Worm (Caenorhabditis elegans) whole organism, late embryonic: ENCODE data around the gene T07D3.2.
"Not testable (repeated sequence)": the region's sequence is repeated elsewhere in the genome, so short reads cannot be mapped to it uniquely, and the experiment has no call there.

Source experiments
- C38D4.7 ChIP-seq: fragments of 200-800 bp; sonication (Bioruptor generic); optimal IDR thresholded peaks from 2 replicates; lab custom pipeline; 2018; ENCODE audit warnings: mild to moderate bottlenecking, missing genetic modification characterization, moderate library complexity, missing compliant biosample characterization
- F13H6.1 ChIP-seq: sonication (generic microtip); optimal IDR thresholded peaks from 2 replicates; lab custom pipeline; 2016; ENCODE audit warnings: missing genetic modification characterization, missing compliant biosample characterization
- K02D7.2 ChIP-seq: sonication (generic microtip); optimal IDR thresholded peaks from 2 replicates; lab custom pipeline; 2017; ENCODE audit warnings: mild to moderate bottlenecking, missing genetic modification characterization, missing compliant biosample characterization
- T23F11.4 ChIP-seq: fragments of 200-800 bp; sonication (Bioruptor generic); optimal IDR thresholded peaks from 2 replicates; lab custom pipeline; 2018; ENCODE audit warnings: mild to moderate bottlenecking, missing genetic modification characterization, missing compliant biosample characterization
- Y22D7AL.16 ChIP-seq: sonication (generic microtip); optimal IDR thresholded peaks from 2 replicates; lab custom pipeline; 2016; ENCODE audit warnings: missing genetic modification characterization, missing compliant biosample characterization
- ceh-14 ChIP-seq: sonication (generic microtip); optimal IDR thresholded peaks from 2 replicates; lab custom pipeline; 2016; ENCODE audit warnings: missing genotype, missing genetic modification characterization, missing compliant biosample characterization
- ceh-18 ChIP-seq: sonication (generic microtip); optimal IDR thresholded peaks from 2 replicates; lab custom pipeline; 2016; ENCODE audit warnings: missing genetic modification characterization, missing compliant biosample characterization
- ceh-19 ChIP-seq: fragments of 200-800 bp; sonication (Bioruptor generic); optimal IDR thresholded peaks from 2 replicates; lab custom pipeline; 2018; ENCODE audit warnings: mild to moderate bottlenecking, missing genetic modification characterization, missing compliant biosample characterization
- ceh-2 ChIP-seq: sonication (generic microtip); optimal IDR thresholded peaks from 2 replicates; lab custom pipeline; 2016; ENCODE audit warnings: missing genotype, missing genetic modification characterization, missing compliant biosample characterization
- ceh-22 ChIP-seq: sonication (generic microtip); optimal IDR thresholded peaks from 2 replicates; lab custom pipeline; 2017; ENCODE audit warnings: missing biosample characterization, missing genetic modification characterization
- ceh-45 ChIP-seq: fragments of 200-800 bp; sonication (Bioruptor generic); IDR thresholded peaks from 2 replicates; pipeline ENCODE4 v1.3.6; 2022; ENCODE audit warnings: missing genetic modification reagents, missing genetic modification characterization, missing compliant biosample characterization
- ceh-6 ChIP-seq: fragments of 200-800 bp; sonication (Bioruptor generic); optimal IDR thresholded peaks from 2 replicates; lab custom pipeline; 2018; ENCODE audit warnings: mild to moderate bottlenecking, missing genetic modification characterization, missing compliant biosample characterization
- ceh-9 ChIP-seq: sonication (generic microtip); optimal IDR thresholded peaks from 2 replicates; lab custom pipeline; 2016; ENCODE audit warnings: mild to moderate bottlenecking, missing genetic modification characterization, inconsistent platforms, missing compliant biosample characterization
- fax-1 ChIP-seq: sonication (generic microtip); optimal IDR thresholded peaks from 2 replicates; lab custom pipeline; 2016; ENCODE audit warnings: missing genotype, missing genetic modification characterization, missing compliant biosample characterization
- hlh-13 ChIP-seq: fragments of 200-800 bp; sonication (Bioruptor generic); optimal IDR thresholded peaks from 2 replicates; lab custom pipeline; 2018; ENCODE audit warnings: mild to moderate bottlenecking, missing genetic modification characterization, missing compliant biosample characterization
- hlh-15 ChIP-seq: sonication (generic microtip); optimal IDR thresholded peaks from 2 replicates; lab custom pipeline; 2016; ENCODE audit warnings: missing genetic modification characterization, missing compliant biosample characterization
- hlh-30 ChIP-seq: sonication (generic microtip); optimal IDR thresholded peaks from 2 replicates; lab custom pipeline; 2017; ENCODE audit warnings: antibody characterized with exemption, missing genetic modification characterization, missing compliant biosample characterization; ENCODE audit not compliant: insufficient read depth
- hlh-8 ChIP-seq: sonication (generic microtip); optimal IDR thresholded peaks from 2 replicates; lab custom pipeline; 2016; ENCODE audit warnings: missing genotype, missing genetic modification characterization, missing compliant biosample characterization
- nfya-1 ChIP-seq: sonication (generic microtip); optimal IDR thresholded peaks from 2 replicates; lab custom pipeline; 2017; ENCODE audit warnings: missing genetic modification characterization, mild to moderate bottlenecking, missing compliant biosample characterization, antibody characterized with exemption, moderate library complexity
- nhr-11 ChIP-seq: fragments of 150-350 bp; optimal IDR thresholded peaks from 2 replicates; lab custom pipeline; 2014; ENCODE audit warnings: missing biosample characterization, missing genetic modification characterization
- odd-2 ChIP-seq: sonication (generic microtip); optimal IDR thresholded peaks from 2 replicates; lab custom pipeline; 2017; ENCODE audit warnings: antibody characterized with exemption, mild to moderate bottlenecking, missing genetic modification characterization, missing compliant biosample characterization
- pax-1 ChIP-seq: fragments of 150-350 bp; optimal IDR thresholded peaks from 2 replicates; lab custom pipeline; 2014; ENCODE audit warnings: missing biosample characterization, missing genetic modification characterization
- pros-1 ChIP-seq: fragments of 150-350 bp; optimal IDR thresholded peaks from 2 replicates; lab custom pipeline; 2014; ENCODE audit warnings: missing biosample characterization, missing genetic modification reagents, missing genetic modification characterization
- ref-2 ChIP-seq: sonication (generic microtip); optimal IDR thresholded peaks from 2 replicates; lab custom pipeline; 2016; ENCODE audit warnings: missing genetic modification characterization, missing compliant biosample characterization
- sox-2 ChIP-seq: fragments of 200-800 bp; sonication (Bioruptor generic); IDR thresholded peaks from 2 replicates; pipeline ENCODE4 v1.3.6; 2022; ENCODE audit warnings: missing genetic modification reagents, missing genetic modification characterization, missing compliant biosample characterization
- sox-4 ChIP-seq: sonication (generic microtip); optimal IDR thresholded peaks from 2 replicates; lab custom pipeline; 2017; ENCODE audit warnings: mild to moderate bottlenecking, missing genetic modification characterization, inconsistent platforms, missing compliant biosample characterization
- tbx-7 ChIP-seq: sonication (generic microtip); optimal IDR thresholded peaks from 2 replicates; lab custom pipeline; 2016; ENCODE audit warnings: missing genotype, missing genetic modification characterization, missing compliant biosample characterization
- unc-55 ChIP-seq: sonication (generic microtip); optimal IDR thresholded peaks from 2 replicates; lab custom pipeline; 2017; ENCODE audit warnings: missing biosample characterization, missing genetic modification reagents, missing genetic modification characterization
- zip-5 ChIP-seq: sonication (generic microtip); optimal IDR thresholded peaks from 2 replicates; lab custom pipeline; 2016; ENCODE audit warnings: missing genetic modification characterization, missing compliant biosample characterization
- ztf-16 ChIP-seq: sonication (generic microtip); optimal IDR thresholded peaks from 2 replicates; lab custom pipeline; 2017; ENCODE audit warnings: missing genetic modification characterization, missing compliant biosample characterization

T07D3.2 gene

DNA sequence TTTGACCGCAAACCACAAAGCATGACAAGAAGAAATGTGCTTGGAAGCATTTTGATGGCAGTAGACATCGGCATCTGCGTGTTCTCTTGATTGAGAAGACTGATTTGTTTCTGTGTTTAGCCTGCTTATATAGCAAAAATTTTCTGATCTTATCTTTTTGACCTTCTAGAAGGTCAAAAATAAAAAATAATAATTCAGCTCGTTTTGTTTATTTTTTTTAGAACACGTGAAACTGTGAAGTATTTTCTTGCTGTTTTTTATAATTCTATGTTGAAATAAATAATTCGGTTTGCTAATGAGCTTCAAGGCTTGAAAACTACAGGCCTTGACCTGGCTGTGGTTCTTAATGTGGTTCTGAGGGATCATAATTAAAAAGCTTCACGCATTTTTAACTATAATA, 25.6 kb downstream of the T07D3.2 start, which contains the start of gene R07C3.13:
Gene R07C3.13 (minus strand): TSS at position 101 of the 400 bp plus-strand sequence.
- TF ChIP-seq K02D7.2 = no peak
- TF ChIP-seq pros-1 (tag; lab: Kevin White, UChicago) = no peak
- no peak for TF ChIP-seq sox-4
- TF ChIP-seq ceh-45 (GFP tag; lab: Robert Waterston, UW) = no peak
- TF ChIP-seq nfya-1 (tag; lab: Kevin White, UChicago) = no peak
- TF ChIP-seq ceh-14 (tag; lab: Kevin White, UChicago) = no peak
- no peak for TF ChIP-seq ref-2
- no peak for TF ChIP-seq ceh-18 (tag; lab: Kevin White, UChicago)
- no peak for TF ChIP-seq Y22D7AL.16
- no peak for TF ChIP-seq odd-2 (tag; lab: Kevin White, UChicago)
- TF ChIP-seq ceh-19 (GFP tag; lab: Kevin White, UChicago) = no peak
- TF ChIP-seq pax-1 (tag; lab: Kevin White, UChicago) = no peak
- no peak for TF ChIP-seq C38D4.7 (GFP tag; lab: Kevin White, UChicago)
- TF ChIP-seq ztf-16 (tag; lab: Kevin White, UChicago) = no peak
- TF ChIP-seq hlh-15 (tag; lab: Kevin White, UChicago) = no peak
- no peak for TF ChIP-seq T23F11.4 (GFP tag; lab: Kevin White, UChicago)
- no peak for TF ChIP-seq ceh-22 (tag; lab: Kevin White, UChicago)
- TF ChIP-seq, all 69 proteins: peak for 0

DNA sequence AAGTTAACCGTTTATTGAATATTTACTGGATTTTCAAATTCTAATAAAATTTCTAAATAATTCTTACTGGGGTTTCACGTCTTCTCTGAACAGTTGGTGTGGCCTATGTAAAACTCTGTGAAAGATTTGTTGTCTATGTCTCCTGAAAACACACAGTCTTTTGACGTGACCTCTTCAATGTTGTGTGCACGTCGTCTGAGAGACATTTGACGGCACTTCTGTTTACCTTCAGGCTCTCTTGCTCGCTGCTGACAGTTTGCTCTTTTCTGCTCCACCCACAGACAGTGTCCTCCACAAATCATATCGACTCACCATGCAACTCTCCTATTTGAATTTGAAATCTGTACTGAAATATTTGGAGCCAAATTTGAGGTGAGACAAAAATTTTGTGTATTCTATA, 29.1 kb downstream of the T07D3.2 start, which contains the start of gene fbxc-34:
Gene fbxc-34 (plus strand): TSS at position 301 of the 400 bp plus-strand sequence.
- not testable (repeated sequence) for TF ChIP-seq unc-55 (GFP tag; lab: Kevin White, UChicago); hlh-13 (GFP tag; lab: Kevin White, UChicago); nhr-11 (tag; lab: Kevin White, UChicago)

ce11 chrII:932718-933117, 31.0 kb downstream of the T07D3.2 start, which contains the start of gene acs-15:
acs-15 (plus strand) TSS chrII:933018.
- no peak for TF ChIP-seq ceh-9 (tag; lab: Kevin White, UChicago)

DNA sequence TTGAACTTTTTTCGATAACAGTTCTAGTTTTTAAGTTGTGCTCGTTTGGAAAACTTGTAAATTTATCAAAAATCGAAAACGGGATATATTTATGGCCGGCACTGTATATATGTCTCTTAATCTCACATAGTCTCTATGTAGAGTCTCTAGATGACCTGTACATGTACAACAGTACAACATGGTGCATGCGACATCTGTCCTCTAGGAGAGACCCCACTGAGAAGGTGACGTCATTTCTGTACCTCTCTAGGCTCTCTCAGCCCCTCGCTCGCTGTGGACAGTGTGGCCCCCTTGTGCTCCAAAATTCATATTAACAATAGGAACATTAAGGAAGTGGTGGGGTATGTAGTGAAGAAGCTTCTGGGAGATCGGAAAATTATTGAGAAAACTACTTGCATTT, 35.5 kb downstream of the T07D3.2 start:
- TF ChIP-seq hlh-8 (tag; lab: Kevin White, UChicago) (no peak), ceh-6 (GFP tag; lab: Kevin White, UChicago) (no peak), ref-2 (peak; percentile 83)

- TF ChIP-seq fax-1 (no peak), ceh-45 (GFP tag; lab: Robert Waterston, UW) (no peak), ceh-14 (tag; lab: Kevin White, UChicago) (no peak)
Measured at ce11 chrII:938549-938948, 36.8 kb downstream of the T07D3.2 start, which contains the start of gene R07C3.3. R07C3.3 (plus strand) TSS chrII:938849.

- TF ChIP-seq F13H6.1 (tag; lab: Kevin White, UChicago) = no peak
- TF ChIP-seq sox-2 = no peak
- TF ChIP-seq tbx-7 (tag; lab: Kevin White, UChicago) = no peak
- TF ChIP-seq hlh-30 (tag; lab: Kevin White, UChicago) = peak; percentile 48
- TF ChIP-seq hlh-15 (tag; lab: Kevin White, UChicago) = no peak
- no peak for TF ChIP-seq zip-5 (tag; lab: Kevin White, UChicago)
Measured at ce11 chrII:940779-941178, 39.0 kb downstream of the T07D3.2 start, which contains the start of gene fbxc-36. fbxc-36 (plus strand) TSS chrII:940983.

DNA sequence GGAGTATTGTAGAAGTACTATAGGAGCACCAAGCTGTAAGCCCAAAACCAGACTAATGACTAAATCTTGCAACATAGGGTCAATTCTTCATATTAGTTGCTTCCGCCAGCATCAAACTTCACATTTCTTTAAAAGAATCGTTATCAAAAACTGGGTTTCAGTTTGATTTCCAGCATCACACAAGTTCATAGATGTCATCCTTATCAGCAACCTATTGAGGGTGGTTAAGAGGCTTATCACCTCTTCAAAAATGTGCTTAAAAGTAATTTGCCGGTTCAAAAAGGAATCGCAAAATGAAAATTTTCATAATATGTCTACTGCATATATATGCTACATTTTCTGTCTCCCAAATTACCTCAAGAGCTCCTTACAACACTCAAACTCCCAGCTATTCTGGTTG, 42.0 kb downstream of the T07D3.2 start, which contains the start of gene clec-43:
Gene clec-43 (plus strand): TSS at position 294 of the 400 bp plus-strand sequence.
- TF ChIP-seq ceh-22 (tag; lab: Kevin White, UChicago) = no peak
- no peak for TF ChIP-seq ceh-2 (tag; lab: Kevin White, UChicago)
- TF ChIP-seq Y22D7AL.16 = no peak
- no peak for TF ChIP-seq ceh-45 (GFP tag; lab: Robert Waterston, UW)
- TF ChIP-seq, all 69 proteins: peak for 0
